Worm (Caenorhabditis elegans) whole organism, L1 larva: ENCODE measurements around the gene clh-3.

Experiments used
- ama-1 ChIP-seq: fragments of 150-350 bp; optimal IDR thresholded peaks from 2 replicates; lab custom pipeline; 2014
- elt-3 ChIP-seq, 6 experiments: fragments of 150-350 bp in 1 of 6; sonication (generic microtip); optimal IDR thresholded peaks; 2 replicates each; lab custom pipeline; 2017 to 2018; ENCODE audit warnings: missing biosample characterization in 6 of 6, missing genetic modification characterization in 6 of 6, inconsistent platforms in 1 of 6
- irx-1 ChIP-seq: sonication (generic microtip); optimal IDR thresholded peaks from 2 replicates; lab custom pipeline; 2016; ENCODE audit warnings: missing genetic modification characterization, missing compliant biosample characterization
- nhr-12 ChIP-seq: sonication (generic microtip); optimal IDR thresholded peaks from 2 replicates; lab custom pipeline; 2017; ENCODE audit warnings: missing biosample characterization, missing genetic modification characterization
- tbx-2 ChIP-seq: sonication (generic microtip); optimal IDR thresholded peaks from 2 replicates; lab custom pipeline; 2016; ENCODE audit warnings: missing genetic modification characterization, missing compliant biosample characterization

ce11 chrII:7236937-7237336 lies 11.2 kb upstream of the clh-3 start:
- TF ChIP-seq irx-1 (tag; lab: Kevin White, UChicago), result no peak
- no peak for TF ChIP-seq ama-1 (lab: Kevin White, UChicago)
- TF ChIP-seq elt-3 (tag; optimal IDR thresholded peaks at IDR 0.05; lab: Kevin White, UChicago), result no peak
- no peak for TF ChIP-seq tbx-2 (tag; lab: Kevin White, UChicago)
- TF ChIP-seq nhr-12 (tag; lab: Kevin White, UChicago), result no peak
